Fruit fly (Drosophila melanogaster) whole organism, embryonic: Measurements from ENCODE around the gene CG10702.

ENCODE experiments used
- Antp ChIP-seq: fragments of 200-800 bp; sonication (Bioruptor generic); optimal IDR thresholded peaks from 3 replicates; lab custom pipeline; 2016; ENCODE audit warnings: missing biosample characterization, missing genetic modification characterization
- Asciz ChIP-seq: fragments of 200-800 bp; sonication (Bioruptor generic); optimal IDR thresholded peaks from 2 replicates; lab custom pipeline; 2017; ENCODE audit warnings: missing biosample characterization, mild to moderate bottlenecking, missing genetic modification characterization, missing genetic modification reagents
- Awh ChIP-seq: fragments of 200-800 bp; sonication (Bioruptor generic); IDR thresholded peaks from 2 replicates; pipeline ENCODE4, ENCODE4 v1.3.6; 2022; ENCODE audit warnings: missing biosample characterization, missing genetic modification characterization
- CG10979 ChIP-seq: fragments of 200-800 bp; sonication (Bioruptor generic); optimal IDR thresholded peaks from 2 replicates; lab custom pipeline; 2018; ENCODE audit warnings: missing biosample characterization, mild to moderate bottlenecking, missing genetic modification characterization, moderate library complexity
- CG11093 ChIP-seq: fragments of 200-800 bp; sonication (Bioruptor generic); IDR thresholded peaks from 3 replicates; pipeline ENCODE4 v1.3.6; 2022; ENCODE audit warnings: missing biosample characterization, missing genetic modification characterization
- CG11456 ChIP-seq: fragments of 200-800 bp; sonication (Bioruptor generic); IDR thresholded peaks from 3 replicates; pipeline ENCODE4 v1.3.6; 2022; ENCODE audit warnings: missing biosample characterization, missing genetic modification characterization
- CG12071 ChIP-seq: fragments of 200-800 bp; sonication (Bioruptor generic); optimal IDR thresholded peaks from 3 replicates; lab custom pipeline; 2018; ENCODE audit warnings: missing biosample characterization, mild to moderate bottlenecking, missing genetic modification characterization
- CG1233 ChIP-seq: fragments of 200-800 bp; sonication (Bioruptor generic); optimal IDR thresholded peaks from 4 replicates; lab custom pipeline; 2018; ENCODE audit warnings: missing biosample characterization, mild to moderate bottlenecking, missing genetic modification characterization
- CG16815 ChIP-seq: fragments of 200-800 bp; sonication (Bioruptor generic); optimal IDR thresholded peaks from 3 replicates; lab custom pipeline; 2017; ENCODE audit warnings: missing biosample characterization, mild to moderate bottlenecking, missing genetic modification characterization
- CG18619 ChIP-seq: fragments of 200-800 bp; sonication (Bioruptor generic); optimal IDR thresholded peaks from 3 replicates; lab custom pipeline; 2017; ENCODE audit warnings: missing biosample characterization, mild to moderate bottlenecking, missing genetic modification characterization
- CG2120 ChIP-seq: fragments of 200-800 bp; sonication (Bioruptor generic); optimal IDR thresholded peaks from 3 replicates; lab custom pipeline; 2016; ENCODE audit warnings: missing biosample characterization, missing genetic modification characterization
- CG2129 ChIP-seq: fragments of 200-800 bp; sonication (Bioruptor generic); IDR thresholded peaks from 2 replicates; pipeline ENCODE4 v1.3.6; 2022; ENCODE audit warnings: missing biosample characterization, missing genetic modification characterization; ENCODE audit not compliant: partially characterized antibody
- CG2199 ChIP-seq: fragments of 200-800 bp; sonication (Bioruptor generic); IDR thresholded peaks from 3 replicates; pipeline ENCODE4 v1.3.6; 2022; ENCODE audit warnings: missing biosample characterization, missing genetic modification characterization
- CG2712 ChIP-seq: fragments of 200-800 bp; optimal IDR thresholded peaks from 3 replicates; lab custom pipeline; 2019; ENCODE audit warnings: missing biosample characterization, mild to moderate bottlenecking, missing genetic modification characterization, moderate library complexity
- CG30403 ChIP-seq: fragments of 200-800 bp; sonication (Bioruptor generic); optimal IDR thresholded peaks from 3 replicates; lab custom pipeline; 2016; ENCODE audit warnings: missing biosample characterization, missing genetic modification characterization
- CG31224 ChIP-seq: fragments of 200-800 bp; sonication (Bioruptor generic); IDR thresholded peaks from 2 replicates; pipeline ENCODE4 v1.3.6; 2022; ENCODE audit warnings: missing biosample characterization, missing genetic modification characterization
- CG31388 ChIP-seq: fragments of 200-800 bp; sonication (Bioruptor generic); optimal IDR thresholded peaks from 2 replicates; lab custom pipeline; 2016; ENCODE audit warnings: missing biosample characterization, missing genetic modification characterization
- CG34224 ChIP-seq: fragments of 200-800 bp; sonication (Bioruptor generic); IDR thresholded peaks from 3 replicates; pipeline ENCODE4 v1.3.6; 2022; ENCODE audit warnings: missing biosample characterization, missing genetic modification characterization; ENCODE audit not compliant: partially characterized antibody
- CG4424 ChIP-seq: fragments of 200-800 bp; sonication (Bioruptor generic); optimal IDR thresholded peaks from 3 replicates; lab custom pipeline; 2016; ENCODE audit warnings: missing biosample characterization, missing genetic modification characterization
- CG6254 ChIP-seq: fragments of 200-800 bp; sonication (Bioruptor generic); optimal IDR thresholded peaks from 3 replicates; lab custom pipeline; 2017; ENCODE audit warnings: mild to moderate bottlenecking, missing biosample characterization, missing genetic modification reagents, missing genetic modification characterization
- CG6689 ChIP-seq: fragments of 200-800 bp; sonication (Bioruptor generic); IDR thresholded peaks from 2 replicates; pipeline ENCODE4 v1.3.6; 2022; ENCODE audit warnings: missing biosample characterization, missing genetic modification characterization
- CG7271 ChIP-seq: fragments of 200-800 bp; sonication (Bioruptor generic); optimal IDR thresholded peaks from 2 replicates; lab custom pipeline; 2018; ENCODE audit warnings: missing biosample characterization, mild to moderate bottlenecking, missing genetic modification characterization, moderate library complexity
- CG9817 ChIP-seq: fragments of 200-800 bp; sonication (Bioruptor generic); optimal IDR thresholded peaks from 2 replicates; lab custom pipeline; 2018; ENCODE audit warnings: missing biosample characterization, mild to moderate bottlenecking, missing genetic modification characterization, moderate library complexity
- Dek ChIP-seq: fragments of 200-800 bp; sonication (Bioruptor generic); optimal IDR thresholded peaks from 3 replicates; lab custom pipeline; 2019; ENCODE audit warnings: missing biosample characterization, mild to moderate bottlenecking, missing genetic modification characterization, moderate library complexity
- Elba2 ChIP-seq: fragments of 200-800 bp; sonication (Bioruptor generic); optimal IDR thresholded peaks from 3 replicates; lab custom pipeline; 2016; ENCODE audit warnings: missing biosample characterization, missing genetic modification characterization
- Fer2 ChIP-seq: fragments of 200-800 bp; sonication (Bioruptor generic); optimal IDR thresholded peaks from 2 replicates; lab custom pipeline; 2018; ENCODE audit warnings: missing biosample characterization, mild to moderate bottlenecking, missing genetic modification characterization, moderate library complexity
- Hmr ChIP-seq: fragments of 200-800 bp; sonication (Bioruptor generic); optimal IDR thresholded peaks from 3 replicates; lab custom pipeline; 2017; ENCODE audit warnings: mild to moderate bottlenecking, missing biosample characterization, missing genetic modification reagents, missing genetic modification characterization
- Nf-YA ChIP-seq: fragments of 200-800 bp; sonication (Bioruptor generic); IDR thresholded peaks from 2 replicates; pipeline ENCODE4 v1.3.6; 2022; ENCODE audit warnings: missing biosample characterization, missing genetic modification characterization
- NfI ChIP-seq: fragments of 200-800 bp; sonication (Bioruptor generic); optimal IDR thresholded peaks from 3 replicates; lab custom pipeline; 2018; ENCODE audit warnings: missing biosample characterization, mild to moderate bottlenecking, missing genetic modification characterization, moderate library complexity
- Side ChIP-seq: fragments of 200-800 bp; sonication (Bioruptor generic); optimal IDR thresholded peaks from 2 replicates; lab custom pipeline; 2016; ENCODE audit warnings: missing biosample characterization, missing genetic modification characterization
- ac ChIP-seq: fragments of 200-800 bp; sonication (Bioruptor generic); optimal IDR thresholded peaks from 3 replicates; lab custom pipeline; 2017; ENCODE audit warnings: missing biosample characterization, mild to moderate bottlenecking, missing genetic modification characterization
- al ChIP-seq: fragments of 200-800 bp; sonication (Bioruptor generic); IDR thresholded peaks from 2 replicates; pipeline ENCODE4 v1.3.6; 2022; ENCODE audit warnings: missing biosample characterization, missing genetic modification characterization
- ara ChIP-seq: fragments of 200-800 bp; sonication (Bioruptor generic); IDR thresholded peaks from 2 replicates; pipeline ENCODE4 v1.3.6; 2022; ENCODE audit warnings: missing biosample characterization, missing genetic modification characterization
- bab2 ChIP-seq: fragments of 200-800 bp; sonication (Bioruptor generic); optimal IDR thresholded peaks from 2 replicates; lab custom pipeline; 2016; ENCODE audit warnings: missing biosample characterization, missing genetic modification characterization
- chinmo ChIP-seq: fragments of 200-800 bp; sonication (Bioruptor generic); IDR thresholded peaks from 4 replicates; pipeline ENCODE4 v1.3.6; 2022; ENCODE audit warnings: missing biosample characterization, missing genetic modification characterization; ENCODE audit not compliant: partially characterized antibody
- cwo ChIP-seq: fragments of 200-800 bp; sonication (Bioruptor generic); optimal IDR thresholded peaks from 3 replicates; lab custom pipeline; 2017; ENCODE audit warnings: missing biosample characterization, missing genetic modification characterization, mild to moderate bottlenecking, moderate library complexity, missing genetic modification reagents
- da ChIP-seq: fragments of 200-800 bp; sonication (Bioruptor generic); optimal IDR thresholded peaks from 2 replicates; lab custom pipeline; 2016; ENCODE audit warnings: missing biosample characterization, missing genetic modification characterization
- danr ChIP-seq: fragments of 200-800 bp; sonication (Bioruptor generic); IDR thresholded peaks from 2 replicates; pipeline ENCODE4 v1.3.6; 2022; ENCODE audit warnings: missing biosample characterization, missing genetic modification characterization
- dati ChIP-seq: fragments of 200-800 bp; sonication (Bioruptor generic); IDR thresholded peaks from 2 replicates; pipeline ENCODE4 v1.3.6; 2022; ENCODE audit warnings: missing biosample characterization, missing genetic modification characterization
- dimm ChIP-seq: fragments of 200-800 bp; sonication (Bioruptor generic); IDR thresholded peaks from 2 replicates; pipeline ENCODE4 v1.3.6; 2022; ENCODE audit warnings: missing biosample characterization, missing genetic modification characterization
- ewg ChIP-seq: fragments of 200-800 bp; sonication (Bioruptor generic); optimal IDR thresholded peaks from 3 replicates; lab custom pipeline; 2017; ENCODE audit warnings: mild to moderate bottlenecking, missing biosample characterization, missing genetic modification reagents, missing genetic modification characterization
- hb ChIP-seq: fragments of 200-800 bp; sonication (Bioruptor generic); IDR thresholded peaks from 3 replicates; pipeline ENCODE4 v1.3.6; 2022; ENCODE audit warnings: missing biosample characterization, missing genetic modification characterization; ENCODE audit not compliant: partially characterized antibody
- ken ChIP-seq: fragments of 200-800 bp; sonication (Bioruptor generic); IDR thresholded peaks from 3 replicates; pipeline ENCODE4 v1.3.6; 2022; ENCODE audit warnings: missing biosample characterization, missing genetic modification characterization
- nerfin-2 ChIP-seq: fragments of 200-800 bp; sonication (Bioruptor generic); IDR thresholded peaks from 2 replicates; pipeline ENCODE4 v1.3.6; 2022; ENCODE audit warnings: missing biosample characterization, missing genetic modification characterization; ENCODE audit not compliant: partially characterized antibody
- otp ChIP-seq: fragments of 200-800 bp; sonication (Bioruptor generic); IDR thresholded peaks from 3 replicates; pipeline ENCODE4, ENCODE4 v1.3.6; 2022; ENCODE audit warnings: missing biosample characterization, missing genetic modification characterization
- pzg ChIP-seq: fragments of 200-800 bp; sonication (Bioruptor generic); optimal IDR thresholded peaks from 3 replicates; lab custom pipeline; 2018; ENCODE audit warnings: missing biosample characterization, mild to moderate bottlenecking, missing genetic modification characterization, moderate library complexity
- so ChIP-seq: fragments of 200-800 bp; sonication (Bioruptor generic); IDR thresholded peaks from 3 replicates; pipeline ENCODE4 v1.3.6; 2022; ENCODE audit warnings: missing biosample characterization, missing genetic modification characterization
- tna ChIP-seq: fragments of 200-800 bp; sonication (Bioruptor generic); IDR thresholded peaks from 2 replicates; pipeline ENCODE4 v1.3.6; 2022; ENCODE audit warnings: missing biosample characterization, missing genetic modification characterization; ENCODE audit not compliant: partially characterized antibody
- usp ChIP-seq: fragments of >200 bp; optimal IDR thresholded peaks from 2 replicates; lab custom pipeline; 2017; ENCODE audit warnings: missing biosample characterization, missing genetic modification characterization
- zfh2 ChIP-seq: fragments of 200-800 bp; sonication (Bioruptor generic); optimal IDR thresholded peaks from 2 replicates; lab custom pipeline; 2016; ENCODE audit warnings: missing biosample characterization, missing genetic modification characterization

Gene CG10702

dm6 chr2L:19069548-19070145 lies at the start of gene CG10702 (continued):
- no peak for TF ChIP-seq CG31388 (GFP tag; lab: Kevin White, UChicago)
- no peak for TF ChIP-seq CG6254 (GFP tag; lab: Kevin White, UChicago)
- TF ChIP-seq CG2712 (tag; lab: Kevin White, UChicago): no peak
- TF ChIP-seq pzg (GFP tag; lab: Kevin White, UChicago): no peak
- no peak for TF ChIP-seq ewg (GFP tag; lab: Kevin White, UChicago)
- no peak for TF ChIP-seq Asciz (GFP tag; lab: Kevin White, UChicago)
- TF ChIP-seq CG30403: no peak
- TF ChIP-seq CG2120 (GFP tag; lab: Kevin White, UChicago): peak; percentile 33
- TF ChIP-seq CG18619 (GFP tag; lab: Kevin White, UChicago): no peak
- TF ChIP-seq Hmr (GFP tag; lab: Kevin White, UChicago): no peak
- TF ChIP-seq Elba2: no peak
- peak; percentile 31 for TF ChIP-seq zfh2
- no peak for TF ChIP-seq dimm (GFP tag; lab: Robert Waterston, UW)
- no peak for TF ChIP-seq Fer2 (tag; lab: Kevin White, UChicago)
- TF ChIP-seq danr (GFP tag; lab: Robert Waterston, UW): no peak
- no peak for TF ChIP-seq NfI (GFP tag; lab: Kevin White, UChicago)
- TF ChIP-seq CG34224 (GFP tag; lab: Robert Waterston, UW): no peak
- no peak for TF ChIP-seq ac (GFP tag; lab: Kevin White, UChicago)
- no peak for TF ChIP-seq CG11093 (GFP tag; lab: Robert Waterston, UW)
- TF ChIP-seq otp: 0 out of 3 replicates have a peak, but pooled peaks have one; percentile 19
- TF ChIP-seq usp (GFP tag; lab: Kevin White, UChicago): no peak
- TF ChIP-seq CG4424 (GFP tag; lab: Kevin White, UChicago): no peak
- no peak for TF ChIP-seq CG16815
- no peak for TF ChIP-seq da
- TF ChIP-seq Awh (GFP tag; lab: Robert Waterston, UW): no peak
- 0 out of 3 replicates have a peak, but pooled peaks have one; percentile 20 for TF ChIP-seq CG2199 (GFP tag; lab: Robert Waterston, UW)
- TF ChIP-seq Side: no peak
- peak; percentile 27; the same call in 1 of the 2 replicates for TF ChIP-seq CG6689 (GFP tag; lab: Robert Waterston, UW)
- TF ChIP-seq CG2129 (GFP tag; lab: Robert Waterston, UW): no peak
- TF ChIP-seq chinmo: no peak
- TF ChIP-seq al (GFP tag; lab: Robert Waterston, UW): no peak
- TF ChIP-seq tna: no peak
- TF ChIP-seq CG12071 (GFP tag; lab: Kevin White, UChicago): no peak
- no peak for TF ChIP-seq CG7271
- TF ChIP-seq Dek (tag; lab: Kevin White, UChicago): no peak
- TF ChIP-seq CG31224 (GFP tag; lab: Robert Waterston, UW): no peak
- no peak for TF ChIP-seq cwo (GFP tag; lab: Kevin White, UChicago)
- no peak for TF ChIP-seq nerfin-2
- peak; percentile 55; the same call in 1 of the 3 replicates for TF ChIP-seq ken (GFP tag; lab: Robert Waterston, UW)
- TF ChIP-seq Nf-YA (GFP tag; lab: Robert Waterston, UW): no peak
- TF ChIP-seq dati: no peak
- TF ChIP-seq CG11456: 0 out of 3 replicates have a peak, but pooled peaks have one; percentile 5
- peak; percentile 1 for TF ChIP-seq CG10979
- TF ChIP-seq CG1233 (GFP tag; lab: Kevin White, UChicago): no peak
- no peak for TF ChIP-seq CG9817 (tag; lab: Kevin White, UChicago)
- no peak for TF ChIP-seq ara (GFP tag; lab: Robert Waterston, UW)
- no peak for TF ChIP-seq Antp (GFP tag; lab: Kevin White, UChicago)
- TF ChIP-seq so (GFP tag; lab: Robert Waterston, UW): no peak
- TF ChIP-seq bab2 (GFP tag; lab: Kevin White, UChicago): no peak
- no peak for TF ChIP-seq hb (GFP tag; lab: Robert Waterston, UW)
